Worm (Caenorhabditis elegans) whole organism, L4/young adult: ENCODE measurements around the gene chtb-2.

Experiments used
- W03F9.2 ChIP-seq: fragments of 150-350 bp; optimal IDR thresholded peaks from 2 replicates; lab custom pipeline; 2014; ENCODE audit warnings: missing biosample characterization, missing genetic modification characterization
- dao-5 ChIP-seq: sonication (generic microtip); optimal IDR thresholded peaks from 2 replicates; lab custom pipeline; 2016; ENCODE audit warnings: missing genotype, missing genetic modification characterization, moderate library complexity, missing compliant biosample characterization
- him-1 ChIP-seq: sonication (generic microtip); optimal IDR thresholded peaks from 2 replicates; lab custom pipeline; 2016; ENCODE audit warnings: missing genotype, missing genetic modification reagents, missing genetic modification characterization, missing compliant biosample characterization

DNA sequence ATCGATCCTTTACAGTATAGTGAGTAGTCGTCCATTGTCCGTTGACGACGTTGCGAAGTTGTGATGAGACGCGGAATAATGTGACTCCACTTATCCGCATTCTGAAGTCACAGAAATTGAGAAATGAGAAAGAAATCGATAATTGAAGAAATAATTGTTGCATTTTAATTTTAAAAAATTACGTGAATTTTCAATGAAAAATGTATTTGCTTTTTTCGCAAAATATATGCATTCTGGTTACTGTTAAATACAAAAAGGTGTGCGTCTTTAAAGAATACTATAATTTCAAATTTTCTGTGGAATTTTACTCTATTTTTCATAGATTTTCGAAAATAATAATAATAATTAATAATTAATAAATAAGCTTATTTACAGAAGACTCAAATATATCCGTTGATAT lies 36.2 kb upstream of the chtb-2 start, which contains the start of gene let-721:
- no peak for TF ChIP-seq W03F9.2 (tag; lab: Kevin White, UChicago)
- TF ChIP-seq him-1 (tag; lab: Kevin White, UChicago): no peak
- TF ChIP-seq dao-5 (tag; lab: Kevin White, UChicago): no peak
